Worm (Caenorhabditis elegans): Measurements from ENCODE around the gene ddx-46.

The ddx-46 gene

ce11 chrIV:1266724-1267123 lies 42.7 kb downstream of the ddx-46 start, which contains the start of gene clec-170:
clec-170 (plus strand) TSS chrIV:1266866.
- no peak for TF ChIP-seq skn-1 (tag; optimal IDR thresholded peaks at IDR 0.05)
- TF ChIP-seq elt-2 (tag; optimal IDR thresholded peaks at IDR 0.05): peak; percentile 81
- TF ChIP-seq snpc-4 (tag; optimal IDR thresholded peaks at IDR 0.05): no peak
- TF ChIP-seq pqm-1 (tag; optimal IDR thresholded peaks at IDR 0.05): peak; percentile 12
- no peak for TF ChIP-seq ama-1 (optimal IDR thresholded peaks at IDR 0.05)
- no peak for TF ChIP-seq ZK546.5 (tag; optimal IDR thresholded peaks at IDR 0.05)
- no peak for TF ChIP-seq nhr-76 (tag; optimal IDR thresholded peaks at IDR 0.05)
- TF ChIP-seq unc-39 (tag; optimal IDR thresholded peaks at IDR 0.05): no peak
- no peak for TF ChIP-seq nhr-25 (tag; optimal IDR thresholded peaks at IDR 0.05)

- TF ChIP-seq jun-1 (tag; optimal IDR thresholded peaks at IDR 0.05) (peak; percentile 61), pqm-1 (tag; optimal IDR thresholded peaks at IDR 0.05) (peak; percentile 78), pha-4 (tag; optimal IDR thresholded peaks at IDR 0.05) (peak; percentile 24), elt-2 (tag; optimal IDR thresholded peaks at IDR 0.05) (peak; percentile 97), ceh-28 (tag; optimal IDR thresholded peaks at IDR 0.05) (no peak), mdl-1 (tag; optimal IDR thresholded peaks at IDR 0.05) (no peak)
These were observed 43.3 kb downstream of the ddx-46 start for ce11 chrIV:1266138-1266537.

- TF ChIP-seq unc-62 (GFP tag; optimal IDR thresholded peaks at IDR 0.05) (no peak), nhr-76 (tag; optimal IDR thresholded peaks at IDR 0.05) (no peak), ztf-11 (tag; optimal IDR thresholded peaks at IDR 0.05) (no peak), mml-1 (tag; optimal IDR thresholded peaks at IDR 0.05) (no peak), pha-4 (tag; optimal IDR thresholded peaks at IDR 0.05) (no peak), elt-1 (tag; optimal IDR thresholded peaks at IDR 0.05) (no peak), aly-2 (tag; optimal IDR thresholded peaks at IDR 0.05) (no peak), nhr-25 (tag; optimal IDR thresholded peaks at IDR 0.05) (no peak), elt-2 (tag; optimal IDR thresholded peaks at IDR 0.05) (no peak), nhr-77 (tag; optimal IDR thresholded peaks at IDR 0.05) (no peak), pqm-1 (tag; optimal IDR thresholded peaks at IDR 0.05) (no peak), unc-39 (tag; optimal IDR thresholded peaks at IDR 0.05) (no peak), elt-3 (tag; optimal IDR thresholded peaks at IDR 0.05) (no peak), ceh-28 (tag; optimal IDR thresholded peaks at IDR 0.05) (no peak), egl-5 (tag; optimal IDR thresholded peaks at IDR 0.05) (no peak), ceh-9 (tag; optimal IDR thresholded peaks at IDR 0.05) (no peak), zag-1 (tag; optimal IDR thresholded peaks at IDR 0.05) (no peak), sea-2 (GFP tag; optimal IDR thresholded peaks at IDR 0.05) (no peak), nfya-1 (tag; optimal IDR thresholded peaks at IDR 0.05; ENCODE audit: insufficient read depth) (no peak)
These were observed 44.5 kb downstream of the ddx-46 start, which contains the start of gene F38A1.13 for ce11 chrIV:1264928-1265327. F38A1.13 (plus strand) TSS chrIV:1265228.

- TF ChIP-seq ztf-4 (tag; optimal IDR thresholded peaks at IDR 0.05) (no peak), nhr-77 (tag; optimal IDR thresholded peaks at IDR 0.05) (no peak), pqm-1 (tag; optimal IDR thresholded peaks at IDR 0.05) (no peak), nhr-11 (tag; optimal IDR thresholded peaks at IDR 0.05) (no peak), nhr-67 (tag; optimal IDR thresholded peaks at IDR 0.05) (no peak), unc-62 (GFP tag; optimal IDR thresholded peaks at IDR 0.05) (no peak), nhr-76 (tag; optimal IDR thresholded peaks at IDR 0.05) (no peak), nfya-1 (tag; optimal IDR thresholded peaks at IDR 0.05; ENCODE audit: insufficient read depth) (no peak), elt-2 (tag; optimal IDR thresholded peaks at IDR 0.05) (no peak), nhr-12 (tag; optimal IDR thresholded peaks at IDR 0.05) (no peak), sea-2 (GFP tag; optimal IDR thresholded peaks at IDR 0.05) (no peak), mml-1 (tag; optimal IDR thresholded peaks at IDR 0.05) (no peak), lsy-12 (tag; optimal IDR thresholded peaks at IDR 0.05) (no peak), jun-1 (tag; optimal IDR thresholded peaks at IDR 0.05) (no peak)
These were observed 47.5 kb downstream of the ddx-46 start for ce11 chrIV:1261930-1262329.

- TF ChIP-seq unc-62 (GFP tag; optimal IDR thresholded peaks at IDR 0.05): no peak
- no peak for TF ChIP-seq fkh-2 (tag; optimal IDR thresholded peaks at IDR 0.05)
- peak; percentile 12 for TF ChIP-seq pqm-1 (tag; optimal IDR thresholded peaks at IDR 0.05)
- TF ChIP-seq skn-1 (tag; optimal IDR thresholded peaks at IDR 0.05): no peak
- no peak for TF ChIP-seq ceh-16 (tag; optimal IDR thresholded peaks at IDR 0.05)
These were observed 48.4 kb downstream of the ddx-46 start, which contains the start of gene clec-169 for ce11 chrIV:1261024-1261423. clec-169 (plus strand) TSS chrIV:1261324.

- no peak for TF ChIP-seq nhr-11 (tag; optimal IDR thresholded peaks at IDR 0.05)
- no peak for TF ChIP-seq zag-1 (tag; optimal IDR thresholded peaks at IDR 0.05)
- TF ChIP-seq elt-2 (tag; optimal IDR thresholded peaks at IDR 0.05): peak; percentile 38
- TF ChIP-seq fos-1 (tag; optimal IDR thresholded peaks at IDR 0.05): no peak
- TF ChIP-seq nhr-237 (tag; optimal IDR thresholded peaks at IDR 0.05): no peak
- no peak for TF ChIP-seq nhr-23 (tag; optimal IDR thresholded peaks at IDR 0.05)
These were observed 49.0 kb downstream of the ddx-46 start for ce11 chrIV:1260474-1260873.

All from whole organism, L3 larva.